Fruit fly (Drosophila melanogaster) whole organism, adult: ENCODE data around the gene Hip14.
A peak's percentile ranks its signal among the peaks of the same experiment; 100 is the strongest.

Experiments used
- CG11617 ChIP-seq: fragments of 200-800 bp; sonication (Bioruptor generic); optimal IDR thresholded peaks from 2 replicates; lab custom pipeline; 2017; ENCODE audit warnings: mild to moderate bottlenecking, missing biosample characterization, missing genetic modification reagents, missing genetic modification characterization
- CG12768 ChIP-seq: fragments of 200-800 bp; sonication (Bioruptor generic); optimal IDR thresholded peaks from 2 replicates; lab custom pipeline; 2017; ENCODE audit warnings: missing biosample characterization, missing genetic modification characterization, mild to moderate bottlenecking, moderate library complexity, missing genetic modification reagents
- CG14711 ChIP-seq: fragments of 200-800 bp; sonication (Bioruptor generic); optimal IDR thresholded peaks from 2 replicates; lab custom pipeline; 2018; ENCODE audit warnings: missing biosample characterization, mild to moderate bottlenecking, missing genetic modification characterization, moderate library complexity
- CG1620 ChIP-seq: fragments of 200-800 bp; sonication (Bioruptor generic); optimal IDR thresholded peaks from 2 replicates; lab custom pipeline; 2016; ENCODE audit warnings: missing biosample characterization, missing genetic modification characterization
- CG33017 ChIP-seq: fragments of 200-800 bp; sonication (Bioruptor generic); optimal IDR thresholded peaks from 2 replicates; lab custom pipeline; 2018; ENCODE audit warnings: missing biosample characterization, mild to moderate bottlenecking, missing genetic modification characterization, moderate library complexity
- CG5204 ChIP-seq: fragments of 200-800 bp; sonication (Bioruptor generic); optimal IDR thresholded peaks from 2 replicates; lab custom pipeline; 2016; ENCODE audit warnings: missing biosample characterization, missing genetic modification characterization
- CG7045 ChIP-seq: fragments of 200-800 bp; sonication (Bioruptor generic); optimal IDR thresholded peaks from 2 replicates; lab custom pipeline; 2017; ENCODE audit warnings: missing biosample characterization, mild to moderate bottlenecking, missing genetic modification characterization
- CG7101 ChIP-seq: fragments of 200-800 bp; sonication (Bioruptor generic); optimal IDR thresholded peaks from 2 replicates; lab custom pipeline; 2018; ENCODE audit warnings: missing biosample characterization, mild to moderate bottlenecking, missing genetic modification characterization, moderate library complexity
- Clk ChIP-seq: fragments of 200-800 bp; sonication (Bioruptor generic); optimal IDR thresholded peaks from 2 replicates; lab custom pipeline; 2017; ENCODE audit warnings: missing biosample characterization, missing genetic modification characterization
- Crg-1 ChIP-seq: fragments of 200-800 bp; sonication (Bioruptor generic); optimal IDR thresholded peaks from 2 replicates; lab custom pipeline; 2016; ENCODE audit warnings: missing biosample characterization, missing genetic modification characterization
- Hr96 ChIP-seq: fragments of 200-800 bp; sonication (Bioruptor generic); optimal IDR thresholded peaks from 2 replicates; lab custom pipeline; 2016; ENCODE audit warnings: missing biosample characterization, missing genetic modification characterization
- Mnt ChIP-seq: fragments of 200-800 bp; sonication (Bioruptor generic); optimal IDR thresholded peaks from 2 replicates; lab custom pipeline; 2016; ENCODE audit warnings: missing biosample characterization, mild to moderate bottlenecking, missing genetic modification characterization
- bab1 ChIP-seq: fragments of 200-800 bp; sonication (Bioruptor generic); optimal IDR thresholded peaks from 3 replicates; lab custom pipeline; 2019; ENCODE audit warnings: missing biosample characterization, mild to moderate bottlenecking, missing genetic modification characterization, moderate library complexity
- cic ChIP-seq: fragments of 200-800 bp; sonication (Bioruptor generic); optimal IDR thresholded peaks from 2 replicates; lab custom pipeline; 2017; ENCODE audit warnings: missing biosample characterization, mild to moderate bottlenecking, missing genetic modification characterization, moderate library complexity
- cnc ChIP-seq, 2 experiments: fragments of >200 bp; optimal IDR thresholded peaks; 2 replicates each; lab custom pipeline; 2017
- kay ChIP-seq: fragments of 200-800 bp; sonication (Bioruptor generic); peaks from one replicate; lab custom pipeline; 2016; ENCODE audit warnings: missing biosample characterization, missing genetic modification characterization, borderline replicate concordance
- ovo ChIP-seq: fragments of 200-800 bp; sonication (Bioruptor generic); optimal IDR thresholded peaks from 2 replicates; lab custom pipeline; 2016; ENCODE audit warnings: missing biosample characterization, missing genetic modification characterization
- pad ChIP-seq: fragments of 200-800 bp; sonication (Bioruptor generic); optimal IDR thresholded peaks from 3 replicates; lab custom pipeline; 2017; ENCODE audit warnings: missing biosample characterization, missing genetic modification characterization, mild to moderate bottlenecking, moderate library complexity, missing genetic modification reagents
- tj ChIP-seq: fragments of 200-800 bp; sonication (Bioruptor generic); optimal IDR thresholded peaks from 3 replicates; lab custom pipeline; 2017; ENCODE audit warnings: missing biosample characterization, mild to moderate bottlenecking, missing genetic modification characterization, moderate library complexity
- toe ChIP-seq: fragments of 200-800 bp; sonication (Bioruptor generic); optimal IDR thresholded peaks from 2 replicates; lab custom pipeline; 2016; ENCODE audit warnings: missing biosample characterization, missing genetic modification characterization

Hip14 gene

dm6 chr3L:16033090-16033828, 45.2 kb downstream of the Hip14 start, which contains the start of the genes CG42717 and CG42716:
TSS of gene CG42717 (minus strand) at chr3L:16033190.
TSS of gene CG42716 (plus strand) at chr3L:16033778.
- TF ChIP-seq CG12768 (GFP tag; lab: Kevin White, UChicago) = no peak
- no peak for TF ChIP-seq CG7045 (GFP tag; lab: Kevin White, UChicago)
- TF ChIP-seq cnc (optimal IDR thresholded peaks at IDR 0.05; lab: Kevin White, UChicago) = no peak
- TF ChIP-seq toe = no peak
- TF ChIP-seq pad = no peak
- TF ChIP-seq CG14711 (tag; lab: Kevin White, UChicago) = no peak
- no peak for TF ChIP-seq CG5204
- TF ChIP-seq CG1620 (GFP tag; lab: Kevin White, UChicago) = no peak
- TF ChIP-seq CG11617 (GFP tag; lab: Kevin White, UChicago) = no peak
- no peak for TF ChIP-seq bab1 (GFP tag; lab: Kevin White, UChicago)
- no peak for TF ChIP-seq kay (GFP tag; lab: Kevin White, UChicago)
- TF ChIP-seq Hr96 (GFP tag; lab: Kevin White, UChicago) = no peak
- TF ChIP-seq ovo (GFP tag; lab: Kevin White, UChicago) = no peak
- no peak for TF ChIP-seq CG33017
- no peak for TF ChIP-seq tj (GFP tag; lab: Kevin White, UChicago)
- no peak for TF ChIP-seq Mnt (GFP tag; lab: Kevin White, UChicago)
- no peak for TF ChIP-seq cic (GFP tag; lab: Kevin White, UChicago)

dm6 chr3L:16034224-16034623, 46.2 kb downstream of the Hip14 start, which contains the start of gene CG42538:
TSS of gene CG42538 (plus strand) at chr3L:16034524.
- TF ChIP-seq toe (no peak), cic (GFP tag; lab: Kevin White, UChicago) (no peak), CG7101 (tag; lab: Kevin White, UChicago) (no peak), Mnt (GFP tag; lab: Kevin White, UChicago) (no peak), cnc (optimal IDR thresholded peaks at IDR 0.05; lab: Kevin White, UChicago) (no peak), kay (GFP tag; lab: Kevin White, UChicago) (no peak), pad (no peak), CG11617 (GFP tag; lab: Kevin White, UChicago) (no peak), tj (GFP tag; lab: Kevin White, UChicago) (no peak), Clk (no peak)

DNA sequence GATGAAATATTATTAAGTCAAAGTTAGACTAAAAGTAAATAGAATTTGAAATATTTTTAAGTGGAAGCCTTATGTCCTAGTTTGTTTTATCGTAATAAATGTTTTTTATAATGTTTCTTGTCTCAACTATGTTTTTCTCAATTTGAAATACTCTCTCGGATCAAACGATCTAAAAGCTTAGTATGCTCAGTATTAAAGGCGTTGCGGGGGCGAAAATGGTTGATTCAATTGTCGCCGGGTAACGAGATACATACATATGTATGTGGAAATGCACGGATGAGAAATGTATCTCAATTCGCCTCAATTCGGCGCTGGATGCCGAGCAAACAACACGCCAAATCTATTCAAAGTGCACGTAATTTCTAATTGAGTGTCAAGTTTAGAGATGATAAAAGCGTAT, 47.1 kb downstream of the Hip14 start, which contains the start of gene CG5895:
TSS of gene CG5895 (plus strand) at position 301 of the 400 bp plus-strand sequence.
- no peak for TF ChIP-seq CG11617 (GFP tag; lab: Kevin White, UChicago)
- no peak for TF ChIP-seq Clk
- TF ChIP-seq tj (GFP tag; lab: Kevin White, UChicago) = no peak
- no peak for TF ChIP-seq pad
- TF ChIP-seq bab1 (GFP tag; lab: Kevin White, UChicago) = no peak
- no peak for TF ChIP-seq cnc (optimal IDR thresholded peaks at IDR 0.05; lab: Kevin White, UChicago)
- no peak for TF ChIP-seq Crg-1 (GFP tag; lab: Kevin White, UChicago)

DNA sequence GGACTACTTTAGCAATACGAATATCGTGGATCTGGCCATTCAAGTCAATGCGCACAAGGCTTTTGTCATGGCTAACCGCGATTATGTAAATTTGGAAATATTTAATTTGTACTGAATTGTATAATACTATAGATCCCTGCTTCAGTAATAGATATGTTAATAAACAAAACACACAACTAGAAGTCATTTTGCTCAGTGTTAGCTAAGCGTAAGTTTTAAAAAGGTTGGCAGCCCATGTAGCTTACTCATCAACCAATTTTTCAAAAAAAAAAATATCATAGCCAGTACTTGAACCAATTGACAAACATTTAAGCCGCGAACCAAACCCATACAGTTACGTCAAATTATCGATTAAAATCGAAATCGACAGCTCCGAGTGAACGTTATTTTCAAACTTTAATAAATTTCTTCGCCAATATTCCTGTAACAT, 49.0 kb downstream of the Hip14 start:
- TF ChIP-seq CG7101 (tag; lab: Kevin White, UChicago) = peak; percentile 58
- peak; percentile 27 for TF ChIP-seq ovo (GFP tag; lab: Kevin White, UChicago)
- no peak for TF ChIP-seq Mnt (GFP tag; lab: Kevin White, UChicago)
- peak; percentile 31 for TF ChIP-seq CG1620 (GFP tag; lab: Kevin White, UChicago)
- peak; percentile 41 for TF ChIP-seq Crg-1 (GFP tag; lab: Kevin White, UChicago)
- no peak for TF ChIP-seq CG11617 (GFP tag; lab: Kevin White, UChicago)
- TF ChIP-seq kay (GFP tag; lab: Kevin White, UChicago) = peak; percentile 98
- TF ChIP-seq CG5204 = peak; percentile 46
- TF ChIP-seq Hr96 (GFP tag; lab: Kevin White, UChicago) = peak; percentile 31
- TF ChIP-seq toe = peak; percentile 16
- TF ChIP-seq CG33017 = no peak
- no peak for TF ChIP-seq cnc (optimal IDR thresholded peaks at IDR 0.05; lab: Kevin White, UChicago)
- TF ChIP-seq CG7045 (GFP tag; lab: Kevin White, UChicago) = peak; percentile 51
- TF ChIP-seq tj (GFP tag; lab: Kevin White, UChicago) = no peak
- TF ChIP-seq bab1 (GFP tag; lab: Kevin White, UChicago) = peak; percentile 83
- TF ChIP-seq CG12768 (GFP tag; lab: Kevin White, UChicago) = no peak
- TF ChIP-seq CG14711 (tag; lab: Kevin White, UChicago) = peak; percentile 52
- TF ChIP-seq cic (GFP tag; lab: Kevin White, UChicago) = no peak
- peak; percentile 4 for TF ChIP-seq Clk
- TF ChIP-seq pad = no peak

dm6 chr3L:16037690-16038332, 49.8 kb downstream of the Hip14 start:
- TF ChIP-seq CG7101 (tag; lab: Kevin White, UChicago) (peak; percentile 16), ovo (GFP tag; lab: Kevin White, UChicago) (peak; percentile 23), Mnt (GFP tag; lab: Kevin White, UChicago) (peak; percentile 52), Crg-1 (GFP tag; lab: Kevin White, UChicago) (no peak), CG11617 (GFP tag; lab: Kevin White, UChicago) (no peak), kay (GFP tag; lab: Kevin White, UChicago) (peak; percentile 84), Hr96 (GFP tag; lab: Kevin White, UChicago) (no peak), pad (no peak), Clk (no peak), bab1 (GFP tag; lab: Kevin White, UChicago) (no peak), CG7045 (GFP tag; lab: Kevin White, UChicago) (no peak), tj (GFP tag; lab: Kevin White, UChicago) (peak; percentile 57), cic (GFP tag; lab: Kevin White, UChicago) (peak; percentile 8), CG1620 (GFP tag; lab: Kevin White, UChicago) (no peak), CG33017 (peak; percentile 15), CG12768 (GFP tag; lab: Kevin White, UChicago) (peak; percentile 71), cnc (optimal IDR thresholded peaks at IDR 0.05; lab: Kevin White, UChicago) (no peak), CG14711 (tag; lab: Kevin White, UChicago) (no peak)
